Worm (Caenorhabditis elegans): ENCODE results near the gene polg-1.
"Not testable (repeated sequence)": the region's sequence is repeated elsewhere in the genome, so short reads cannot be mapped to it uniquely, and the experiment has no call there.

polg-1 gene

ce11 chrII:12199209-12199608, 553 bp downstream of the polg-1 start:
- no peak for TF ChIP-seq unc-62 (GFP tag; optimal IDR thresholded peaks at IDR 0.05)

DNA sequence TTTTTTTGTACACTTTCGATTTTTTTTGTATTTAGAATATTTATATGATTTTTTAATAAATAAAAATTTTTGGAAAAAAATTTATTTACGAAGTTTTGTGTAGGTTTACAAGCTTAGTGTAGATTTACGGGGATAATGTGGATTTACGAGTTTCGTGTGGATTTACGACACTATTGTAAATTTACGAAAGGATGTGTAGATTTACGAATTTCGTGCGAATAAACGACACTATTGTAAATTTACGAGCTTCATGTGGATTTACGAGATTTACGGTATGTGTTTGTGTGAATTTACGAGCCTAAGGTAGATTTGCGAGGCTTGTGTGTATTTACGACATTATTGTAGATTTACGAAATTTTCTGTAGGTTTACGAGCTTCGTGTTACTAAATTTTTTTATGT, 10.6 kb downstream of the polg-1 start:
- TF ChIP-seq unc-62 (GFP tag; optimal IDR thresholded peaks at IDR 0.05): no peak

DNA sequence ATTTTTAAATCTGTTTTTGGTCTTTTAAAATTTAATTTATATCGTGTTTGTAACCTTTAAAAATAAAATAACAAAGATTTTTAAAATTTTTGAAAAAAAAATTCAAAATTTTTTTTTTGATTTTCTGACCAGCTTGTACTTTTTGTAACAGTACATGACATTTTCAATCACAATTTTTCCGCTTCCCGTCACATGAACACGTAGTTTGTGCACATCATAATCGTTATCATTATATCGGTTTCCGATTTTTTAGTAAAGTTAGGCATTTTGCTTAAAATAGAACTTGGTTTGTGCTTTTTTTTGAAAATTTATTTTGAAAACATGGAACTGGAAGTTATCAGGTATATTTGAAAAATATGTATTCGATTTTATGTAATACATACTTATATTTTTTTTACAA, 13.0 kb downstream of the polg-1 start:
- TF ChIP-seq unc-62 (GFP tag; optimal IDR thresholded peaks at IDR 0.05): no peak

DNA sequence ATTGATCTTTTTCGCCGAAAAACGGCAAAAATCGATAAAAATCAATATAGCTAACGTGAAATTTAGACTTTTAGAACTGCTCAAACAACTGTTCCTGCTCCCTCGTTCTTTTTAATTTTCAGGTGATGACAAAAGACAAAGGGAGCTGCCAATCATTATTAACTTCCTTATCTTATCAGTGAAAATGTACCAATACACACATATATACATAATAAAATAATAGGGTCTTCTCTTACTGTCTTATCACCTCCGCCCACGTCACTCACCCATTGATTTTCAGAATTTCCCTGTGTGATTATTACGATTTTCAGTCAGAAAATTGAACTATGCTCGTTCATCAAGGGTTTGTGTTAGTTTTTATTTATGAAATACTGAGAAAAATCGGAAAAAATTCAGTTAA, 14.1 kb downstream of the polg-1 start, which contains the start of gene Y57A10A.14:
Gene Y57A10A.14 (plus strand): TSS at position 228 of the 400 bp plus-strand sequence.
- TF ChIP-seq unc-62 (GFP tag; optimal IDR thresholded peaks at IDR 0.05): no peak

- no peak for TF ChIP-seq unc-62 (GFP tag; optimal IDR thresholded peaks at IDR 0.05)
Observed at ce11 chrII:12184857-12185256, 14.9 kb downstream of the polg-1 start, which contains the start of gene Y57A10A.13. Gene Y57A10A.13 (minus strand): TSS chrII:12184902.

DNA sequence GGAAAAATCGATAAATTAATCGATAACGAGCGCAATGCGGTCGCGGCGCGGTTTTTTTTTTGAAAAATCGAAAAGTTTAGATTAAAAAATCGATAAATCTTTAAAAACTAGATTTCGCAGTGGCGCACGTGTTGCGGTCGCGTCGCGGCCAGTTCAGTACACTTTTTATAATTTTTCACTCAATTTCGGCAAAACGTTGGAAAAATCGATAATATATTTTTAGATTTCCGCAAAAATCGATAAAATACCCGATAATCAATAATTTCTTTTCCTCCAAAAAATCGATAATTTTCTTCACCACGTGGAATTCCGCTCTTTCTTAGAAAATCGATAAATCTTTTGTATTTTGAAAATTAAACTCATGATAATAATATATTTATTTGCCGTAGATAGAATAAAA, 23.2 kb downstream of the polg-1 start:
- no peak for TF ChIP-seq unc-62 (GFP tag; optimal IDR thresholded peaks at IDR 0.05)

ce11 chrII:12175398-12175797, 24.4 kb downstream of the polg-1 start:
- no peak for TF ChIP-seq unc-62 (GFP tag; optimal IDR thresholded peaks at IDR 0.05)

- TF ChIP-seq unc-62 (GFP tag; optimal IDR thresholded peaks at IDR 0.05): no peak
Observed at ce11 chrII:12172273-12172672, 27.5 kb downstream of the polg-1 start, which contains the start of gene rol-1. Gene rol-1 (plus strand): TSS chrII:12172573.

ce11 chrII:12169487-12170128, 30.2 kb downstream of the polg-1 start:
- no peak for TF ChIP-seq unc-62 (GFP tag; optimal IDR thresholded peaks at IDR 0.05)

DNA sequence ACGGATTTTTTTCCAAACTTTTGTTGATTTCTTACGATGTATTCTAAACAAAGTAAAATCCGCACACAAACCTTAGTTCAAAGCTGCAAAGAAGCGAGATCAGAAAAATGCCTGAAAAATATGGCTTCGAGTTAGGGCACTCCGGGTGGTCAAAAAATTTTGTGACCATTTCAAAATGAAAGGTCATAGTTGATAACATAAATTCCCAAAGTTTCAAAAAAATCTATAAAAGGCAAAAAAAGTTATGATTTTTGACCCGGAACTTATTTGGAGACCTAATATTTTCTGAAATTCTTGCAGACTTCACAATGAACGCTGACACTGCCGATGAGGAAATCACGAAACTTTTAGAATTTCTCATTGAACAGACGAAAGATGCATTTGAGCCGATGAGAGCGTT, 35.2 kb downstream of the polg-1 start, which contains the start of gene Y57A10A.8:
Gene Y57A10A.8 (plus strand): TSS at position 301 of the 400 bp plus-strand sequence.
- not testable (repeated sequence) for TF ChIP-seq unc-62 (GFP tag; optimal IDR thresholded peaks at IDR 0.05)

- no peak for TF ChIP-seq unc-62 (GFP tag; optimal IDR thresholded peaks at IDR 0.05)
Observed at ce11 chrII:12162997-12163396, 36.8 kb downstream of the polg-1 start.

DNA sequence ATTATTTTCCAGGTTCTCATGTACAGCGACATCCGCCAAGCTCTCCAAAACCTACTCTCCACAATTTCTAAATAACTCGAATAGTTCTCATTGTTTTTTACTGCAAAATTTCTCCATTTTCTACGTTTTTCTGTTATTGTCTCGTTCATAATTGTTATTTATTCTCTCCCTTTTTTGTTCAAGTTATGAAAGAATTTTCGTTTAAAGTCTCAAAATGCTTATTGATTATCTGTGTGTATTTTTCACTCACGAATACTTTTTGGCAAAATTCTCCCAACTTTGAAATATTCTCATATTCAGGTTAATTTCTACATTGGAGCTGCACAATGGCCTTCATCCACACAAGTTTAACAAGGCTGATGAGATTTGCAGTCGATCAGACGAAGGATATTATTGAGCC, 45.6 kb downstream of the polg-1 start, which contains the start of gene Y57A10A.5:
Gene Y57A10A.5 (plus strand): TSS at position 301 of the 400 bp plus-strand sequence.
- not testable (repeated sequence) for TF ChIP-seq unc-62 (GFP tag; optimal IDR thresholded peaks at IDR 0.05)

DNA sequence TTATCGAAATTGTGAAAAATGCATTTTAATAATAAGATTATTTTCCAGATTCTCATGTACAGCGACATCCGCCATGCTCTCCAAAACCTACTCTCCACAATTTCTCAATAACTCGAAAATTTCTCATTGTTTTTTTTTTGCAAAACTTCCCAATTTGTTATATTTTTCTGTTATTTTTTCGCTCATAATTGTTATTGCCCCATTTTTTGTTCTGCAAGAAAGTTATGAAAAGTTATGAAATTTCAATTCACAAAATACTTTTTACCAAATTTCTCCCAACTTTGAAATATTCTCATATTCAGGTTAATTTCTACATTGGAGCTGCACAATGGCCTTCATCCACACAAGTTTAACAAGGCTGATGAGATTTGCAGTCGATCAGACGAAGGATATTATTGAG, 48.1 kb downstream of the polg-1 start, which contains the start of gene Y57A10A.4:
Gene Y57A10A.4 (plus strand): TSS at position 301 of the 400 bp plus-strand sequence.
- not testable (repeated sequence) for TF ChIP-seq unc-62 (GFP tag; optimal IDR thresholded peaks at IDR 0.05)

DNA sequence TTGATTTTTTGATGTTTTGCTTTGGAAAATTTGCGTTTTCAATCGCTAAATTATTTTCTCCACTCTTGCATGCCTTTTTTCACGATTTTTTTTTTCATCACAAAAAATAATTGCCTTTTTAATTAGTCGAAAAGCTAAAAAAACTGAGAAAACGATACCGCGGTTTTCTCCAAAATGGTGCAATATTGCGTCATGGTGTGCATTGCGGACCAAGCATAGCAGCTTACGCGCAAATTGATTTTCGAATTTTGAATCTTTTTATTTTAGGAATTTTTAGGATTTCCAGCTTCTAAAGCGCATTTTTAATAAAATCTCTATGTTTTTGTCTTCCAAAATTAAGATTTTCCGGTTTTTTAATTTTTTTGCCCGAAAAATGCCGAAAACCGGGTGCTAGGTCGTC, 49.5 kb downstream of the polg-1 start:
- TF ChIP-seq unc-62 (GFP tag; optimal IDR thresholded peaks at IDR 0.05): no peak

DNA sequence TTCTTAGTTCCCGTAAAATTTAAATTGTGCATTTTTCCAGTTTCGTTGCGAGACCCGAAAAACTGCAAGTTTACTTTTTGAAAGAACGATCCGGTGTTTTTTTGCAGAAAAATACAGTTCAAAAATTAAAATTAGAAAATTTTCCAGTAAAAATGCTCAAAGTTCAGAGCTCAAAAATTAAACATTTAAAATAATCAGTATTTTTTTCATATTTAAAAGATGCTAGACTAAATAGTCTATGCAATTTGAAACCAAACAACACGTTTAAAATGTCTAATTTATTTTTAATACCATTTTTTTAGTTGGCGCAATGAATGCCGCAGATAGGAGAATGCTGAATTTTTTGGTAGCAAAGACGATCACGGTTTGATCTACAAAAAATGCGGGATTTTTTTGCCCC, 52.4 kb downstream of the polg-1 start, which contains the start of gene Y57A10A.2:
Gene Y57A10A.2 (plus strand): TSS at position 301 of the 400 bp plus-strand sequence.
- no peak for TF ChIP-seq unc-62 (GFP tag; optimal IDR thresholded peaks at IDR 0.05)

- no peak for TF ChIP-seq unc-62 (GFP tag; optimal IDR thresholded peaks at IDR 0.05)
Observed at ce11 chrII:12143558-12143957, 56.2 kb downstream of the polg-1 start.

Measured in whole organism, dauer.